Worm (Caenorhabditis elegans) whole organism, L1 larva: ENCODE measurements around the gene clec-210.

Experiments
- aha-1 ChIP-seq: fragments of 150-350 bp; optimal IDR thresholded peaks from 2 replicates; lab custom pipeline; 2014; ENCODE audit warnings: missing biosample characterization, missing genetic modification characterization
- ceh-88 ChIP-seq: fragments of 200-800 bp; sonication (Bioruptor generic); IDR thresholded peaks from 2 replicates; pipeline ENCODE4 v1.3.6; 2022; ENCODE audit warnings: missing genetic modification characterization, missing compliant biosample characterization
- ceh-90 ChIP-seq: sonication (generic microtip); optimal IDR thresholded peaks from 2 replicates; lab custom pipeline; 2016; ENCODE audit warnings: missing genetic modification characterization, missing compliant biosample characterization
- dpl-1 ChIP-seq, 3 experiments: fragments of 150-350 bp in 2 of 3; sonication (generic microtip) in 1 of 3; optimal IDR thresholded peaks; 2 replicates each; lab custom pipeline; 2014 to 2017; ENCODE audit warnings: missing biosample characterization in 3 of 3, missing genetic modification characterization in 3 of 3, missing genetic modification reagents in 3 of 3
- elt-3 ChIP-seq, 6 experiments: fragments of 150-350 bp in 1 of 6; sonication (generic microtip); optimal IDR thresholded peaks; 2 replicates each; lab custom pipeline; 2017 to 2018; ENCODE audit warnings: missing biosample characterization in 6 of 6, missing genetic modification characterization in 6 of 6, inconsistent platforms in 1 of 6
- fkh-10 ChIP-seq: sonication (generic microtip); optimal IDR thresholded peaks from 2 replicates; lab custom pipeline; 2017; ENCODE audit warnings: missing biosample characterization, missing genetic modification reagents, missing genetic modification characterization
- lin-35 ChIP-seq, 2 experiments: fragments of 150-350 bp; optimal IDR thresholded peaks; 2 replicates each; lab custom pipeline; 2014; ENCODE audit warnings: missing biosample characterization in 2 of 2, missing genetic modification characterization in 2 of 2, missing genetic modification reagents in 2 of 2
- nhr-11 ChIP-seq: fragments of 150-350 bp; optimal IDR thresholded peaks from 2 replicates; lab custom pipeline; 2014; ENCODE audit warnings: missing biosample characterization, missing genetic modification characterization
- rnt-1 ChIP-seq: sonication (generic microtip); optimal IDR thresholded peaks from 2 replicates; lab custom pipeline; 2016; ENCODE audit warnings: mild to moderate bottlenecking, missing genetic modification characterization, moderate library complexity, missing compliant biosample characterization
- skn-1 ChIP-seq: fragments of 150-350 bp; optimal IDR thresholded peaks from 2 replicates; lab custom pipeline; 2014; ENCODE audit warnings: missing biosample characterization, missing genetic modification characterization
- snpc-4 ChIP-seq: fragments of 150-350 bp; optimal IDR thresholded peaks from 2 replicates; lab custom pipeline; 2014; ENCODE audit warnings: missing biosample characterization, missing genetic modification characterization
- tbx-2 ChIP-seq: sonication (generic microtip); optimal IDR thresholded peaks from 2 replicates; lab custom pipeline; 2016; ENCODE audit warnings: missing genetic modification characterization, missing compliant biosample characterization
- zag-1 ChIP-seq: fragments of 150-350 bp; optimal IDR thresholded peaks from 2 replicates; lab custom pipeline; 2014; ENCODE audit warnings: missing biosample characterization, missing genetic modification characterization

DNA sequence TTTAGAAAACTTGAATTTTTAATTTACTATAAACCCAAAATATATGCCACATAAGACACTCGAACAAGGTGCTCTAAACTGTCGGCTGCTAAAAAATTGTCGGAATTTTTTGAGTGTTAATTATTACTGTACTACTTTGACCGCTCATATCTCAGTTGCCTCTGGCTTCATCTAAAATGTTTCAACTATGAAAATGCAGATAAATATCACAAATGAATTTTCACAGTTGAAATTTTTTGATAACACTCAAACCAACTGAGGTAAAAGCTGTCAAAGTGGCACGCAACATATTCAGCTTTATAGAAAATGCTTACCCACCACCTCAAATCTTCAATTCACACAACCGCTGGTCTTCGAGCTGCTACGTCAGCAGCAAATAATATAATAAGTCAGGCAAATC lies 29.4 kb upstream of the clec-210 start, which contains the start of gene acs-21:
- TF ChIP-seq snpc-4 (tag; lab: Kevin White, UChicago) (no peak), rnt-1 (tag; lab: Kevin White, UChicago) (no peak), elt-3 (tag; optimal IDR thresholded peaks at IDR 0.05; lab: Kevin White, UChicago) (no peak), aha-1 (no peak), fkh-10 (GFP tag; lab: Kevin White, UChicago) (no peak), lin-35 (GFP tag; optimal IDR thresholded peaks at IDR 0.05; lab: Kevin White, UChicago) (no peak), tbx-2 (tag; lab: Kevin White, UChicago) (no peak), dpl-1 (GFP tag; optimal IDR thresholded peaks at IDR 0.05; lab: Kevin White, UChicago) (no peak), ceh-90 (no peak), nhr-11 (no peak), zag-1 (tag; lab: Kevin White, UChicago) (no peak), ceh-88 (GFP tag; lab: Robert Waterston, UW) (no peak), skn-1 (tag; lab: Kevin White, UChicago) (no peak)
